Fruit fly (Drosophila melanogaster) whole organism: ENCODE measurements around the gene toy.

Experiments
- CG8478 ChIP-seq: fragments of >200 bp; optimal IDR thresholded peaks from 2 replicates; lab custom pipeline; 2018; ENCODE audit warnings: inconsistent platforms
- Dll ChIP-seq: fragments of >200 bp; optimal IDR thresholded peaks from 2 replicates; lab custom pipeline; 2017
- EcR ChIP-seq, 2 experiments: fragments of >200 bp; optimal IDR thresholded peaks; 2 replicates each; lab custom pipeline; 2017; ENCODE audit warnings: missing biosample characterization in 2 of 2, missing genetic modification characterization in 2 of 2, missing genetic modification reagents in 2 of 2
- pan ChIP-seq: fragments of >200 bp; optimal IDR thresholded peaks from 2 replicates; lab custom pipeline; 2017
- psq ChIP-seq: fragments of >200 bp; optimal IDR thresholded peaks from 2 replicates; lab custom pipeline; 2017
- usp ChIP-seq: fragments of >200 bp; optimal IDR thresholded peaks from 2 replicates; lab custom pipeline; 2017; ENCODE audit warnings: missing biosample characterization, missing genetic modification characterization, mixed read lengths

toy gene

DNA sequence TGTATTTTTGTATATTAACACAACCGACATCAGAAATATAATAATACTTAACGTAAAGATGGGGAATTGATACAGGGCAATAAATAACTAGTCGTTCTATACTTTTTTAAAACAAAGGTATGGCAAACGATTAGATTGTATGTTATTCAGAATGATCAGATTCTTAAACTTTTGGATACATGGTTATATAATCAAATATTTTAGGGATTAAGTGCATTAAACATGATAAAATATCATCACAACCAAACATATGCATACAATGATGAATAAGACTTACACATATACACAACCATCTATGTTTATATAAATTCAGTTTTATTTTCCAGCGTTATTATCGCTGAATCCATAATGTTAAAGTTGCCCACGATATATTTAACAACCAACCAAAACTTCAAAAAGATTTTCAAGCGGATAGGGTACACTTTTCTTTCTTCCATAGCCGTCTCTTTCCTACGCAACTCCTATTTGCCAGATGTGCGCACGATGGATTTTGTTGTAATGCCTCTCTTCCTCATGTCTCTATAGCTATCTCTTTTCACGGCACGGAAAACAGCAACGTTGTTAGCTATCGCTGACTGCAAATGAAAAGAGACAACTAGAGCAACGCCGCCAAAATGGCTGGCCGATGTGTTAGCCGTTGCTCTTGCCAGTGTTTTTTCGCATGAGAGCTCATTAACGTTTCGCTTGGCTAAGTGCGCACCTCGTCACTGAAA lies at the start of gene toy:
Gene toy, plus strand, starts transcription at position 668 of the 713 bp plus-strand sequence.
- TF ChIP-seq EcR (GFP tag; optimal IDR thresholded peaks at IDR 0.05; lab: Kevin White, UChicago): peak in 1 of 2 experiments; percentile 47
- peak; percentile 84 for TF ChIP-seq CG8478 (lab: Kevin White, UChicago)
- no peak for TF ChIP-seq Dll (lab: Kevin White, UChicago)

dm6 chr4:944354-944753 lies 45.2 kb upstream of the toy start:
- TF ChIP-seq EcR (GFP tag; optimal IDR thresholded peaks at IDR 0.05; lab: Kevin White, UChicago) (no peak), Dll (lab: Kevin White, UChicago) (no peak), CG8478 (lab: Kevin White, UChicago) (no peak), psq (no peak), pan (lab: Kevin White, UChicago) (no peak), usp (no peak)

- TF ChIP-seq CG8478 (lab: Kevin White, UChicago) (no peak), psq (no peak), Dll (lab: Kevin White, UChicago) (no peak), pan (lab: Kevin White, UChicago) (no peak)
Observed at dm6 chr4:946197-946596, 43.3 kb upstream of the toy start.

- TF ChIP-seq EcR (GFP tag; optimal IDR thresholded peaks at IDR 0.05; lab: Kevin White, UChicago) (no peak), usp (no peak)
Observed at dm6 chr4:949313-949712, 40.2 kb upstream of the toy start.

dm6 chr4:958093-958649 lies 31.4 kb upstream of the toy start, which contains the start of gene 4E-T:
Gene 4E-T, minus strand, starts transcription at chr4:958392.
- TF ChIP-seq usp (no peak), pan (lab: Kevin White, UChicago) (no peak), Dll (lab: Kevin White, UChicago) (no peak), psq (no peak), EcR (GFP tag; optimal IDR thresholded peaks at IDR 0.05; lab: Kevin White, UChicago) (no peak), CG8478 (lab: Kevin White, UChicago) (no peak)

DNA sequence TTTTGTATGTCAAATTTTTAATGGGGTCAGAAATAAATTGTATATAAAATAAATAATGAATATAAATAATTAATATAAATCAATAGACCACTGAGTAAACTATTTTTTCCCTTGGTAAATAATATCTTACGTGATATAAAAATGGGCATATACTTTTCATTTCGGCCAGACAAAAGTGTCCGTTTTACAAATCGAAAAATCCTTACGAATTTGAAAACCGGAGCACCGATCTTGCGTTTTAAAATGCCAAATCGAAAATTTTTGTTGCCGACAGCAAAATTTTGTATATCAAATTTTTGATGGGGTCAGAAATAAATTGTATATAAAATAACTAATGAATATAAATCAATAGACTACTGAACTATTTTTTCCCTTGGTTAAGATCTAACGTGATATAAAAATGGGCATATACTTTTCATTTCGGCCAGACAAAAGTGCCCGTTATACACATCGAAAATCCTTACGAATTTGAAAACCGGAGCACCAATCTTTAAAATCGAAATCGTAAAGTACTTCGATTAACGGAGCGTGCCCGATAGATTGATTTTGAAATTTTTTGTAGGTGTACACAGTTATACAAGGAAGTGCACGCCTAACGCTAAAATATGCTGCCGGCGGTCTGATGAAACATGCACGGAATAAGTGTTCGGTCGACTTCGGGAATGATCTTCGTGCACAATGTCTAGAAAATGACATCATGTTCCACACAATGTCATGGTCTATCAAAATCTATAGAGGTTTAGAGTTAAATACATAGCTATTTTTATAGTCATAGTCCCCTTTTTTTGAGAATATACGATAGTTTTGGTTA lies 30.2 kb upstream of the toy start:
- TF ChIP-seq usp: no peak
- no peak for TF ChIP-seq psq
- TF ChIP-seq CG8478 (lab: Kevin White, UChicago): no peak
- no peak for TF ChIP-seq pan (lab: Kevin White, UChicago)
- TF ChIP-seq EcR (GFP tag; optimal IDR thresholded peaks at IDR 0.05; lab: Kevin White, UChicago): no peak
- no peak for TF ChIP-seq Dll (lab: Kevin White, UChicago)

DNA sequence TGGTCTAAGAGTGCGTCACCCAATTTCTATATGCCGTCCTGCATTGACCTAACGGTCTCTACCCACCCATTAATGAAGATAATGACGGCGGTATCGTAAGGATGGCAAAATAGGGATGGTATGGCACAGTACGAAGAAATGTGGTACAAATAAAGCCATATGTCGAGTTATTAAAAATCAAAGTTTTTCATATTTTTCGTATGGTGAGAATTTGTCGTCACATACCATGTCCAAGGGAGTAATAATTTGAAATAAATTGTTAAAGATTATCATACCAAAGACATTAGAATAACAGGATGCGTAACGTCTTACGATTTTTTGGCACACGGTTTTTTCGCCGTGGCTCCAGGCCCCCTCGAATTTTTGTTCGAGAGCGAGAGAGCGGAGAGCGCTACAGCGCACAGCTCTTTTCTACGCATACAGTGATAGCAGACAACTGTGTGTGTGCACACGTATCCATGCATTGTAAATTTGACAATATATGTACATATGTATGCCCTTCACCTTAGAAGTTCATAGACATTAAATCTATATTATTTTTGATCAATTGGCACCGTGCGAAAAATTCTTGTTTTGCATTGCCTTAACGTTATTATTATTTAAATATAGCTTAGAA lies 29.5 kb upstream of the toy start:
- no peak for TF ChIP-seq EcR (GFP tag; optimal IDR thresholded peaks at IDR 0.05; lab: Kevin White, UChicago)
- TF ChIP-seq usp: no peak
- no peak for TF ChIP-seq psq
- no peak for TF ChIP-seq CG8478 (lab: Kevin White, UChicago)
- TF ChIP-seq Dll (lab: Kevin White, UChicago): no peak
- no peak for TF ChIP-seq pan (lab: Kevin White, UChicago)

- TF ChIP-seq psq (no peak), usp (no peak), CG8478 (lab: Kevin White, UChicago) (no peak), Dll (lab: Kevin White, UChicago) (no peak)
Observed at dm6 chr4:961045-961576, 28.4 kb upstream of the toy start.

DNA sequence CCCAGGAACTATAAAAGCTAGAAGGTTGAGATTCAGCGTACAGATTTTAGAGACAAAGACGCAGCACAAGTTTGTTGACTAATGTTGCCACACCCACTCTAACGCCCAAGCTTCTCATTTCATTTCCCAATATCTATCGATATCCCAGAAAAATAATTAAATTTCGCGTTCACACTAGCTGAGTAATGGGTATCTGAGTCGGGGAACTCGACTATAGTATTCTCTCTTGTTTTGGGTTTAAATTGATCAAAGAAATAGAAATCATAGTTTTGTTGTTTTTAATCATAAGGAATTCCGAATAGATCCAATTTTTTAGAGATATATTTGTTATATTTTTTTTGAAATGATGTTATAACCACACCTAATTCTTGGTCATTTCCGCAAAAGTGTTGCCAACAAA lies 26.3 kb upstream of the toy start:
- TF ChIP-seq usp (no peak), CG8478 (lab: Kevin White, UChicago) (no peak), Dll (lab: Kevin White, UChicago) (no peak), EcR (GFP tag; optimal IDR thresholded peaks at IDR 0.05; lab: Kevin White, UChicago) (no peak), psq (no peak), pan (lab: Kevin White, UChicago) (no peak)

DNA sequence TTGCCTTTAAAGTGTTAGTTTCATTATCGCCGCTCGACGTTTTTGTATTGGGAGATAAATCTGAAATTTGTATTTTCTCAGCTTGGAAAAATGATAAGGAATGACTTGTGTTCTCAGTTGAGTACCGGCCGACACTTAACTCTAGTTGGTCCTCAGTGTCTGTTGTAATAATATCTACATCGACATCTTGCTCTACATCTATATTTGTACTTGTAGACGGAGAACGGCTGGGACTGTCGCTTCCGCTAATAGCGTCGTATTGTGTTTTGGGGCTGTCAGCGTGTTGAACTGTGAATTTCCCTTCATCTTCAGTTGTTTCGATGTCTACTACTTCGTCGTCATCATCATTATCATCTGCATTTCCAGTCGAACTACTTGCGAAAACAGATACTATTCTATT lies 25.8 kb upstream of the toy start:
- TF ChIP-seq EcR (GFP tag; optimal IDR thresholded peaks at IDR 0.05; lab: Kevin White, UChicago) (no peak), Dll (lab: Kevin White, UChicago) (no peak), pan (lab: Kevin White, UChicago) (no peak), usp (no peak), CG8478 (lab: Kevin White, UChicago) (no peak), psq (no peak)

- TF ChIP-seq EcR (GFP tag; optimal IDR thresholded peaks at IDR 0.05; lab: Kevin White, UChicago) (no peak), usp (no peak), psq (no peak), Dll (lab: Kevin White, UChicago) (no peak), CG8478 (lab: Kevin White, UChicago) (no peak), pan (lab: Kevin White, UChicago) (no peak)
Observed at dm6 chr4:971084-971483, 18.4 kb upstream of the toy start.

DNA sequence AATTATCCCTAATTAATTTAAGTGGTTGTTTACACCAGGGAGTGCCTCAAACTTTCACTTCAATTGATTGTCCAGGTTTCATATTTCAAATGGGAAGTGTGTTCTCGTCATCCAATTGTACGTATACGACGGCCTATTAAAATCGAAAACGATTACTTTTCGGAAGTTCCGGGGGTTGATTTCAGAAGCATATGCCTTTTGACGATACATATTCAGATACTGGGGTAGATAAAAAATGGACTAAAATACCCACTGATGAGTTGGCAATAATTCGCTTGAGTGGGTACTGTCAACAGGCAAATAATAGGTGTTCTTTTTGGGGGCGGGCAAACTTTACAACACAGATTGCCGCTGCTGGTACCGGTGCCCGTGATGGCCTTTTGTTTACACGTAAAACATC lies 14.9 kb upstream of the toy start:
- TF ChIP-seq EcR (GFP tag; optimal IDR thresholded peaks at IDR 0.05; lab: Kevin White, UChicago) (no peak), CG8478 (lab: Kevin White, UChicago) (no peak), psq (no peak), Dll (lab: Kevin White, UChicago) (no peak), pan (lab: Kevin White, UChicago) (no peak), usp (no peak)
